Fruit fly (Drosophila melanogaster) whole organism, embryonic: ENCODE measurements around the gene CG2712.

Experiments used
- Abd-B ChIP-seq: fragments of 200-800 bp; sonication (Bioruptor generic); optimal IDR thresholded peaks from 2 replicates; lab custom pipeline; 2018; ENCODE audit warnings: missing biosample characterization, mild to moderate bottlenecking, missing genetic modification characterization, moderate library complexity
- Adf1 ChIP-seq: fragments of 200-800 bp; sonication (Bioruptor generic); IDR thresholded peaks from 2 replicates; pipeline ENCODE4 v1.3.6; 2022; ENCODE audit warnings: missing biosample characterization, missing genetic modification characterization
- Antp ChIP-seq: fragments of 200-800 bp; sonication (Bioruptor generic); optimal IDR thresholded peaks from 3 replicates; lab custom pipeline; 2016; ENCODE audit warnings: missing biosample characterization, missing genetic modification characterization
- Bdp1 ChIP-seq: fragments of 200-800 bp; sonication (Bioruptor generic); optimal IDR thresholded peaks from 3 replicates; lab custom pipeline; 2016; ENCODE audit warnings: missing biosample characterization, missing genetic modification characterization
- BtbVII ChIP-seq: fragments of 200-800 bp; sonication (Bioruptor generic); optimal IDR thresholded peaks from 3 replicates; lab custom pipeline; 2017; ENCODE audit warnings: missing biosample characterization, mild to moderate bottlenecking, missing genetic modification characterization
- Bteb2 ChIP-seq: fragments of 200-800 bp; sonication (Bioruptor generic); optimal IDR thresholded peaks from 2 replicates; lab custom pipeline; 2016; ENCODE audit warnings: missing biosample characterization, missing genetic modification characterization
- CG10431 ChIP-seq: fragments of 200-800 bp; sonication (Bioruptor generic); optimal IDR thresholded peaks from 3 replicates; lab custom pipeline; 2018; ENCODE audit warnings: missing biosample characterization, mild to moderate bottlenecking, missing genetic modification characterization
- CG11560 ChIP-seq: fragments of 200-800 bp; sonication (Bioruptor generic); IDR thresholded peaks from 3 replicates; pipeline ENCODE4 v1.3.6; 2022; ENCODE audit warnings: missing biosample characterization, missing genetic modification characterization
- CG13123 ChIP-seq: fragments of 200-800 bp; sonication (Bioruptor generic); optimal IDR thresholded peaks from 2 replicates; lab custom pipeline; 2016; ENCODE audit warnings: missing biosample characterization, missing genetic modification characterization
- CG13624 ChIP-seq: fragments of 200-800 bp; sonication (Bioruptor generic); optimal IDR thresholded peaks from 2 replicates; lab custom pipeline; 2016; ENCODE audit warnings: missing biosample characterization, missing genetic modification characterization
- CG15073 ChIP-seq: fragments of 200-800 bp; sonication (Bioruptor generic); optimal IDR thresholded peaks from 2 replicates; lab custom pipeline; 2016; ENCODE audit warnings: missing biosample characterization, missing genetic modification characterization
- CG1647 ChIP-seq: fragments of 200-800 bp; sonication (Bioruptor generic); optimal IDR thresholded peaks from 3 replicates; lab custom pipeline; 2016; ENCODE audit warnings: missing biosample characterization, missing genetic modification characterization
- CG18619 ChIP-seq: fragments of 200-800 bp; sonication (Bioruptor generic); optimal IDR thresholded peaks from 3 replicates; lab custom pipeline; 2017; ENCODE audit warnings: missing biosample characterization, mild to moderate bottlenecking, missing genetic modification characterization
- CG2889 ChIP-seq: fragments of 200-800 bp; sonication (Bioruptor generic); IDR thresholded peaks from 3 replicates; pipeline ENCODE4 v1.3.6; 2022; ENCODE audit warnings: missing biosample characterization, missing genetic modification characterization
- CG3065 ChIP-seq: fragments of 200-800 bp; sonication (Bioruptor generic); optimal IDR thresholded peaks from 2 replicates; lab custom pipeline; 2016; ENCODE audit warnings: missing biosample characterization, missing genetic modification characterization
- CG31441 ChIP-seq: fragments of 200-800 bp; sonication (Bioruptor generic); IDR thresholded peaks from 2 replicates; pipeline ENCODE4 v1.3.6; 2022; ENCODE audit warnings: missing biosample characterization, missing genetic modification characterization
- CG32532 ChIP-seq: fragments of 200-800 bp; sonication (Bioruptor generic); IDR thresholded peaks from 2 replicates; pipeline ENCODE4 v1.3.6; 2022; ENCODE audit warnings: missing biosample characterization, missing genetic modification characterization
- CG32767 ChIP-seq: fragments of 200-800 bp; sonication (Bioruptor generic); IDR thresholded peaks from 2 replicates; pipeline ENCODE4 v1.3.6; 2022; ENCODE audit warnings: missing biosample characterization, missing genetic modification characterization
- CG3838 ChIP-seq: fragments of 200-800 bp; sonication (Bioruptor generic); optimal IDR thresholded peaks from 3 replicates; lab custom pipeline; 2016; ENCODE audit warnings: missing biosample characterization, missing genetic modification characterization
- CG42726 ChIP-seq: fragments of 200-800 bp; sonication (Bioruptor generic); IDR thresholded peaks from 2 replicates; pipeline ENCODE4 v1.3.6; 2022; ENCODE audit warnings: missing biosample characterization, missing genetic modification characterization; ENCODE audit not compliant: partially characterized antibody
- CG5245 ChIP-seq: fragments of 200-800 bp; sonication (Bioruptor generic); optimal IDR thresholded peaks from 3 replicates; lab custom pipeline; 2016; ENCODE audit warnings: missing biosample characterization, missing genetic modification characterization
- CG6654 ChIP-seq: fragments of 200-800 bp; sonication (Bioruptor generic); optimal IDR thresholded peaks from 2 replicates; lab custom pipeline; 2017; ENCODE audit warnings: missing biosample characterization, mild to moderate bottlenecking, missing genetic modification characterization
- CG6765 ChIP-seq: fragments of 200-800 bp; sonication (Bioruptor generic); optimal IDR thresholded peaks from 3 replicates; lab custom pipeline; 2017; ENCODE audit warnings: missing biosample characterization, mild to moderate bottlenecking, missing genetic modification characterization
- CG7987 ChIP-seq: fragments of 200-800 bp; sonication (Bioruptor generic); optimal IDR thresholded peaks from 2 replicates; lab custom pipeline; 2018; ENCODE audit warnings: missing biosample characterization, mild to moderate bottlenecking, missing genetic modification characterization, moderate library complexity
- CG9727 ChIP-seq: fragments of 200-800 bp; sonication (Bioruptor generic); optimal IDR thresholded peaks from 3 replicates; lab custom pipeline; 2017; ENCODE audit warnings: missing biosample characterization, mild to moderate bottlenecking, missing genetic modification characterization
- CkIIα-i1 ChIP-seq: fragments of 200-800 bp; sonication (Bioruptor generic); IDR thresholded peaks from 2 replicates; pipeline ENCODE4 v1.3.6; 2022; ENCODE audit warnings: missing biosample characterization, missing genetic modification characterization
- D19A ChIP-seq: fragments of 200-800 bp; optimal IDR thresholded peaks from 3 replicates; lab custom pipeline; 2019; ENCODE audit warnings: missing biosample characterization, mild to moderate bottlenecking, missing genetic modification characterization, moderate library complexity
- Dip3 ChIP-seq: fragments of 200-800 bp; sonication (Bioruptor generic); optimal IDR thresholded peaks from 3 replicates; lab custom pipeline; 2016; ENCODE audit warnings: missing biosample characterization, missing genetic modification characterization
- E2f1 ChIP-seq: fragments of 200-800 bp; sonication (Bioruptor generic); IDR thresholded peaks from 2 replicates; pipeline ENCODE4 v1.3.6; 2022; ENCODE audit warnings: missing biosample characterization, missing genetic modification characterization
- Ets97D ChIP-seq: fragments of 200-800 bp; sonication (Bioruptor generic); optimal IDR thresholded peaks from 3 replicates; lab custom pipeline; 2016; ENCODE audit warnings: missing biosample characterization, missing genetic modification characterization
- Hsf ChIP-seq: fragments of 200-800 bp; sonication (Bioruptor generic); optimal IDR thresholded peaks from 3 replicates; lab custom pipeline; 2016; ENCODE audit warnings: missing biosample characterization, missing genetic modification characterization
- MBD-R2 ChIP-seq: fragments of 200-800 bp; sonication (Bioruptor generic); IDR thresholded peaks from 2 replicates; pipeline ENCODE4 v1.3.6; 2022; ENCODE audit warnings: missing biosample characterization, missing genetic modification characterization
- Oli ChIP-seq: fragments of 200-800 bp; sonication (Bioruptor generic); optimal IDR thresholded peaks from 2 replicates; lab custom pipeline; 2018; ENCODE audit warnings: missing biosample characterization, mild to moderate bottlenecking, missing genetic modification characterization, moderate library complexity
- Sox100B ChIP-seq: fragments of 200-800 bp; sonication (Bioruptor generic); optimal IDR thresholded peaks from 3 replicates; lab custom pipeline; 2018; ENCODE audit warnings: missing biosample characterization, mild to moderate bottlenecking, missing genetic modification characterization
- TFAM ChIP-seq: fragments of 200-800 bp; sonication (Bioruptor generic); optimal IDR thresholded peaks from 2 replicates; lab custom pipeline; 2017; ENCODE audit warnings: missing biosample characterization, missing genetic modification characterization, inconsistent platforms
- Trl ChIP-seq, 3 experiments: fragments of >200 bp in 2 of 3; fragments of 200-800 bp in 1 of 3; sonication (Bioruptor generic) in 1 of 3; optimal IDR thresholded peaks; 2 replicates in 1 of 3; 3 replicates in 2 of 3; lab custom pipeline; 2016 to 2017; ENCODE audit warnings: missing biosample characterization in 1 of 3, missing genetic modification characterization in 1 of 3
- ash1 ChIP-seq: fragments of 200-800 bp; sonication (Bioruptor generic); optimal IDR thresholded peaks from 2 replicates; lab custom pipeline; 2018; ENCODE audit warnings: missing biosample characterization, mild to moderate bottlenecking, missing genetic modification characterization
- ato ChIP-seq: fragments of 200-800 bp; sonication (Bioruptor generic); IDR thresholded peaks from 2 replicates; pipeline ENCODE4 v1.3.6; 2022; ENCODE audit warnings: missing biosample characterization, missing genetic modification characterization; ENCODE audit not compliant: partially characterized antibody
- da ChIP-seq: fragments of 200-800 bp; sonication (Bioruptor generic); optimal IDR thresholded peaks from 2 replicates; lab custom pipeline; 2016; ENCODE audit warnings: missing biosample characterization, missing genetic modification characterization
- disco-r ChIP-seq: fragments of 200-800 bp; sonication (Bioruptor generic); optimal IDR thresholded peaks from 2 replicates; lab custom pipeline; 2016; ENCODE audit warnings: missing biosample characterization, missing genetic modification characterization
- eyg ChIP-seq: fragments of 200-800 bp; sonication (Bioruptor generic); optimal IDR thresholded peaks from 3 replicates; lab custom pipeline; 2016; ENCODE audit warnings: missing biosample characterization, missing genetic modification characterization
- ftz-f1 ChIP-seq: fragments of 200-800 bp; sonication (Bioruptor generic); optimal IDR thresholded peaks from 2 replicates; lab custom pipeline; 2016; ENCODE audit warnings: missing biosample characterization, missing genetic modification characterization
- gem ChIP-seq: fragments of 200-800 bp; sonication (Bioruptor generic); optimal IDR thresholded peaks from 2 replicates; lab custom pipeline; 2019; ENCODE audit warnings: missing biosample characterization, mild to moderate bottlenecking, missing genetic modification characterization, moderate library complexity
- pita ChIP-seq: fragments of 200-800 bp; sonication (Bioruptor generic); optimal IDR thresholded peaks from 2 replicates; lab custom pipeline; 2017; ENCODE audit warnings: missing biosample characterization, mild to moderate bottlenecking, missing genetic modification characterization
- pros ChIP-seq: fragments of 200-800 bp; sonication (Bioruptor generic); optimal IDR thresholded peaks from 3 replicates; lab custom pipeline; 2019; ENCODE audit warnings: missing biosample characterization, mild to moderate bottlenecking, missing genetic modification characterization, moderate library complexity
- repo ChIP-seq: fragments of 200-800 bp; sonication (Bioruptor generic); optimal IDR thresholded peaks from 2 replicates; lab custom pipeline; 2016; ENCODE audit warnings: missing biosample characterization, missing genetic modification characterization
- rib ChIP-seq: fragments of 200-800 bp; sonication (Bioruptor generic); IDR thresholded peaks from 2 replicates; pipeline ENCODE4 v1.3.6; 2022; ENCODE audit warnings: missing biosample characterization, missing genetic modification characterization
- sim ChIP-seq: fragments of 200-800 bp; sonication (Bioruptor generic); IDR thresholded peaks from 2 replicates; pipeline ENCODE4 v1.3.6; 2022; ENCODE audit warnings: missing biosample characterization, missing genetic modification characterization
- tgo ChIP-seq: fragments of 200-800 bp; sonication (Bioruptor generic); IDR thresholded peaks from 3 replicates; pipeline ENCODE4 v1.3.6; 2022; ENCODE audit warnings: missing biosample characterization, missing genetic modification characterization
- ttk ChIP-seq: fragments of 200-800 bp; sonication (Bioruptor generic); IDR thresholded peaks from 2 replicates; pipeline ENCODE4 v2.1.2; 2022; ENCODE audit warnings: missing biosample characterization, missing genetic modification characterization
- yki ChIP-seq: fragments of >200 bp; optimal IDR thresholded peaks from 3 replicates; lab custom pipeline; 2018
- zfh1 ChIP-seq: fragments of 200-800 bp; sonication (Bioruptor generic); IDR thresholded peaks from 3 replicates; pipeline ENCODE4 v1.3.6; 2022; ENCODE audit warnings: missing biosample characterization, missing genetic modification characterization

CG2712 gene

dm6 chrX:2744042-2744441, 11.8 kb downstream of the CG2712 start, which contains the start of gene Syx4 (continued):
- TF ChIP-seq Abd-B (GFP tag; lab: Kevin White, UChicago), result peak; percentile 74
- peak; percentile 87 for TF ChIP-seq CG1647 (GFP tag; lab: Kevin White, UChicago)
- no peak for TF ChIP-seq Trl (optimal IDR thresholded peaks at IDR 0.05; lab: Kevin White, UChicago)
- TF ChIP-seq Trl (GFP tag; optimal IDR thresholded peaks at IDR 0.05; lab: Kevin White, UChicago), result peak; percentile 85
- TF ChIP-seq sim (GFP tag; lab: Robert Waterston, UW), result peak; percentile 80
- TF ChIP-seq BtbVII (GFP tag; lab: Kevin White, UChicago), result peak; percentile 92
- peak; percentile 89 for TF ChIP-seq E2f1 (GFP tag; lab: Robert Waterston, UW)
- peak; percentile 87 for TF ChIP-seq tgo (GFP tag; lab: Robert Waterston, UW)
- peak; percentile 77 for TF ChIP-seq disco-r (GFP tag; lab: Kevin White, UChicago)
- peak; percentile 60 for TF ChIP-seq da (GFP tag; lab: Kevin White, UChicago)
- TF ChIP-seq Dip3 (GFP tag; lab: Kevin White, UChicago), result peak; percentile 93
- no peak for TF ChIP-seq pita (GFP tag; lab: Kevin White, UChicago)
- TF ChIP-seq CG11560, result peak; percentile 71; the same call in 2 of the 3 replicates
- TF ChIP-seq MBD-R2 (GFP tag; lab: Robert Waterston, UW), result peak; percentile 72; the same call in 1 of the 2 replicates
- peak; percentile 86 for TF ChIP-seq CG18619 (GFP tag; lab: Kevin White, UChicago)
- TF ChIP-seq pros (GFP tag; lab: Kevin White, UChicago), result no peak
- TF ChIP-seq CG5245 (GFP tag; lab: Kevin White, UChicago), result peak; percentile 79
- TF ChIP-seq ash1 (GFP tag; lab: Kevin White, UChicago), result peak; percentile 67
- TF ChIP-seq Hsf (GFP tag; lab: Kevin White, UChicago), result peak; percentile 87
- TF ChIP-seq Adf1 (GFP tag; lab: Robert Waterston, UW), result peak; percentile 64; the same call in 1 of the 2 replicates
- peak; percentile 77 for TF ChIP-seq CG2889 (GFP tag; lab: Robert Waterston, UW)
- peak; percentile 22 for TF ChIP-seq TFAM (GFP tag; lab: Kevin White, UChicago)
- TF ChIP-seq Oli (tag; lab: Kevin White, UChicago), result peak; percentile 91
- TF ChIP-seq eyg (GFP tag; lab: Kevin White, UChicago), result peak; percentile 85
- TF ChIP-seq gem (tag; lab: Kevin White, UChicago), result peak; percentile 94
- peak; percentile 86 for TF ChIP-seq repo
- peak; percentile 90 for TF ChIP-seq Antp (GFP tag; lab: Kevin White, UChicago)
- TF ChIP-seq CG7987 (GFP tag; lab: Kevin White, UChicago), result peak; percentile 87
- no peak for TF ChIP-seq CG15073 (GFP tag; lab: Kevin White, UChicago)
- peak; percentile 46 for TF ChIP-seq CG3065 (GFP tag; lab: Kevin White, UChicago)
- TF ChIP-seq CG3838, result peak; percentile 77
- TF ChIP-seq Bdp1 (GFP tag; lab: Kevin White, UChicago), result peak; percentile 72
- no peak for TF ChIP-seq yki
- peak; percentile 86 for TF ChIP-seq rib (GFP tag; lab: Robert Waterston, UW)
- peak; percentile 78 for TF ChIP-seq CG6654 (GFP tag; lab: Kevin White, UChicago)
- peak; percentile 85 for TF ChIP-seq D19A (tag; lab: Kevin White, UChicago)
- peak; percentile 71 for TF ChIP-seq CG13123 (GFP tag; lab: Kevin White, UChicago)
- no peak for TF ChIP-seq ato
- peak; percentile 87 for TF ChIP-seq Bteb2 (GFP tag; lab: Kevin White, UChicago)
- peak; percentile 86 for TF ChIP-seq CG9727 (GFP tag; lab: Kevin White, UChicago)
- TF ChIP-seq ttk, result peak; percentile 86
- no peak for TF ChIP-seq ftz-f1 (GFP tag; lab: Kevin White, UChicago)
- TF ChIP-seq CG32532, result peak; percentile 94
- TF ChIP-seq zfh1 (GFP tag; lab: Robert Waterston, UW), result peak; percentile 88
- no peak for TF ChIP-seq CG42726 (GFP tag; lab: Robert Waterston, UW)
- peak; percentile 83 for TF ChIP-seq CG13624 (GFP tag; lab: Kevin White, UChicago)
- peak; percentile 86 for TF ChIP-seq CG32767 (GFP tag; lab: Robert Waterston, UW)
- peak; percentile 83 for TF ChIP-seq CG6765
- peak; percentile 63 for TF ChIP-seq Ets97D (GFP tag; lab: Kevin White, UChicago)
- peak; percentile 43; the same call in 1 of the 2 replicates for TF ChIP-seq CkIIα-i1
- peak; percentile 91 for TF ChIP-seq CG31441 (GFP tag; lab: Robert Waterston, UW)
- TF ChIP-seq CG10431 (GFP tag; lab: Kevin White, UChicago), result no peak
- peak; percentile 87 for TF ChIP-seq Sox100B (GFP tag; lab: Kevin White, UChicago)
